Worm (Caenorhabditis elegans): ENCODE measurements around the gene C08B6.6.

DNA sequence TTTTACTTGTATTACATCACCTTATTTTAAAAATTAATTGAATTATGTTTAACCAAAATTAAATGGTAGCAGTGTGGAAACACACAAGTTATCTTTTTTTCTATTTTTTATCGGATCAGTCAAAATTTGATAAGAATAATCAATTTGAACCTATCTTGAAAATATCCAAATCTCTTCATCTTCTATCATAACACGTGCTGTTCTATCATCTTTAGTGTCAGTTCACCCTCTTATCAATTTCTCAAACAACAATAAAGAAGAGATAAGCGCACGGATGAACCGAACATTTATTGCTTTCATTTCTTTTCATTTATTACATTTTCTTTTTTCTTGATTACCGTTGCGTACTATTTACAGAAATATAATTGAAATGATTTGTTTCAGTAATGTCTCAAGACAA is 36.3 kb upstream of the C08B6.6 start, which contains the start of gene R04B5.5:
- no peak for TF ChIP-seq ref-1 (GFP tag; conservative IDR thresholded peaks at IDR 0.05)
- no peak for TF ChIP-seq flt-1 (GFP tag; IDR thresholded peaks at IDR 0.05)
- no peak for TF ChIP-seq med-1 (GFP tag; optimal IDR thresholded peaks at IDR 0.05; ENCODE audit: insufficient read depth)

Data from whole organism, midembryonic.